Worm (Caenorhabditis elegans) whole organism, midembryonic: ENCODE data around the gene T28D9.16.

Experiments used
- T22C8.4 ChIP-seq: fragments of 200-800 bp; sonication (Bioruptor generic); IDR thresholded peaks from 2 replicates; pipeline ENCODE4 v1.3.6; 2022; ENCODE audit warnings: missing genetic modification characterization, missing compliant biosample characterization
- cog-1 ChIP-seq: sonication (generic microtip); optimal IDR thresholded peaks from 2 replicates; lab custom pipeline; 2016; ENCODE audit warnings: missing genetic modification characterization, missing compliant biosample characterization
- flt-1 ChIP-seq: fragments of 200-800 bp; sonication (Bioruptor generic); IDR thresholded peaks from 2 replicates; pipeline ENCODE4 v1.3.6; 2022; ENCODE audit warnings: missing genetic modification characterization, missing compliant biosample characterization
- klf-2 ChIP-seq: fragments of 200-800 bp; sonication (Bioruptor generic); conservative IDR thresholded peaks from 2 replicates; pipeline ENCODE4 v1.3.6; 2022; ENCODE audit warnings: missing genetic modification reagents, missing genetic modification characterization, missing compliant biosample characterization
- med-1 ChIP-seq: sonication (generic microtip); optimal IDR thresholded peaks from 2 replicates; lab custom pipeline; 2017; ENCODE audit warnings: missing genetic modification characterization, mild to moderate bottlenecking, missing compliant biosample characterization, antibody characterized with exemption, missing genetic modification reagents; ENCODE audit not compliant: insufficient read depth
- ref-1 ChIP-seq: fragments of 200-800 bp; sonication (Bioruptor generic); conservative IDR thresholded peaks from 2 replicates; pipeline ENCODE4 v1.3.6; 2022; ENCODE audit warnings: missing genetic modification reagents, missing genetic modification characterization, missing compliant biosample characterization
- tab-1 ChIP-seq: fragments of 200-800 bp; sonication (Bioruptor generic); IDR thresholded peaks from 2 replicates; pipeline ENCODE4 v1.3.6; 2022; ENCODE audit warnings: missing genetic modification characterization, missing compliant biosample characterization
- ztf-23 ChIP-seq: fragments of 200-800 bp; sonication (Bioruptor generic); IDR thresholded peaks from 2 replicates; pipeline ENCODE4 v1.3.6; 2022; ENCODE audit warnings: missing genetic modification reagents, missing genetic modification characterization, missing compliant biosample characterization
- ztf-29 ChIP-seq: fragments of 200-800 bp; sonication (Bioruptor generic); IDR thresholded peaks from 2 replicates; pipeline ENCODE4 v1.3.6; 2022; ENCODE audit warnings: missing genetic modification reagents, missing genetic modification characterization, missing compliant biosample characterization

The T28D9.16 gene

ce11 chrII:6454671-6455070 lies 20.8 kb upstream of the T28D9.16 start, which contains the start of gene aptf-1:
aptf-1 (plus strand) TSS chrII:6454971.
- TF ChIP-seq tab-1 (GFP tag; lab: Robert Waterston, UW) (no peak), klf-2 (GFP tag; lab: Robert Waterston, UW) (no peak), ztf-23 (GFP tag; lab: Robert Waterston, UW) (no peak), ref-1 (no peak), med-1 (GFP tag; lab: Kevin White, UChicago) (no peak), T22C8.4 (GFP tag; lab: Robert Waterston, UW) (no peak), flt-1 (GFP tag; lab: Robert Waterston, UW) (no peak), cog-1 (no peak), ztf-29 (GFP tag; lab: Robert Waterston, UW) (no peak)

- TF ChIP-seq med-1 (GFP tag; lab: Kevin White, UChicago) (no peak), ref-1 (no peak), klf-2 (GFP tag; lab: Robert Waterston, UW) (no peak), T22C8.4 (GFP tag; lab: Robert Waterston, UW) (no peak), ztf-29 (GFP tag; lab: Robert Waterston, UW) (no peak), tab-1 (GFP tag; lab: Robert Waterston, UW) (no peak), cog-1 (no peak), ztf-23 (GFP tag; lab: Robert Waterston, UW) (no peak), flt-1 (GFP tag; lab: Robert Waterston, UW) (no peak)
Measured at ce11 chrII:6469340-6469739, 6.1 kb upstream of the T28D9.16 start.

ce11 chrII:6470985-6471384 lies 4.5 kb upstream of the T28D9.16 start, which contains the start of gene dgk-5:
dgk-5 (minus strand) TSS chrII:6471085.
- TF ChIP-seq tab-1 (GFP tag; lab: Robert Waterston, UW): no peak
- TF ChIP-seq ztf-29 (GFP tag; lab: Robert Waterston, UW): no peak
- no peak for TF ChIP-seq klf-2 (GFP tag; lab: Robert Waterston, UW)
- TF ChIP-seq T22C8.4 (GFP tag; lab: Robert Waterston, UW): no peak
- TF ChIP-seq med-1 (GFP tag; lab: Kevin White, UChicago): no peak
- TF ChIP-seq ztf-23 (GFP tag; lab: Robert Waterston, UW): no peak
- TF ChIP-seq cog-1: no peak
- TF ChIP-seq ref-1: no peak
- no peak for TF ChIP-seq flt-1 (GFP tag; lab: Robert Waterston, UW)

- TF ChIP-seq flt-1 (GFP tag; lab: Robert Waterston, UW) (no peak), tab-1 (GFP tag; lab: Robert Waterston, UW) (no peak)
Measured at ce11 chrII:6476655-6477054, 1.2 kb downstream of the T28D9.16 start, which contains the start of gene T28D9.4. T28D9.4 (plus strand) TSS chrII:6476955.

- TF ChIP-seq flt-1 (GFP tag; lab: Robert Waterston, UW) (no peak), ref-1 (no peak), cog-1 (no peak), tab-1 (GFP tag; lab: Robert Waterston, UW) (no peak), ztf-23 (GFP tag; lab: Robert Waterston, UW) (no peak), klf-2 (GFP tag; lab: Robert Waterston, UW) (no peak), med-1 (GFP tag; lab: Kevin White, UChicago) (no peak), T22C8.4 (GFP tag; lab: Robert Waterston, UW) (no peak), ztf-29 (GFP tag; lab: Robert Waterston, UW) (no peak)
Measured at ce11 chrII:6482102-6482501, 6.6 kb downstream of the T28D9.16 start, which contains the start of gene del-10. del-10 (minus strand) TSS chrII:6482125.

- TF ChIP-seq ztf-23 (GFP tag; lab: Robert Waterston, UW) (no peak), tab-1 (GFP tag; lab: Robert Waterston, UW) (no peak), T22C8.4 (GFP tag; lab: Robert Waterston, UW) (no peak), med-1 (GFP tag; lab: Kevin White, UChicago) (no peak), klf-2 (GFP tag; lab: Robert Waterston, UW) (no peak), ref-1 (no peak), ztf-29 (GFP tag; lab: Robert Waterston, UW) (no peak), cog-1 (no peak), flt-1 (GFP tag; lab: Robert Waterston, UW) (no peak)
Measured at ce11 chrII:6482762-6483161, 7.3 kb downstream of the T28D9.16 start.

ce11 chrII:6484876-6485526 lies 9.5 kb downstream of the T28D9.16 start, which contains the start of the genes lido-16 and plpp-1.2:
lido-16 (minus strand) TSS chrII:6484976.
plpp-1.2 (plus strand) TSS chrII:6485476.
- no peak for TF ChIP-seq ztf-23 (GFP tag; lab: Robert Waterston, UW)
- TF ChIP-seq ztf-29 (GFP tag; lab: Robert Waterston, UW): no peak
- TF ChIP-seq tab-1 (GFP tag; lab: Robert Waterston, UW): no peak
- TF ChIP-seq cog-1: no peak
- TF ChIP-seq med-1 (GFP tag; lab: Kevin White, UChicago): no peak
- TF ChIP-seq klf-2 (GFP tag; lab: Robert Waterston, UW): no peak
- no peak for TF ChIP-seq T22C8.4 (GFP tag; lab: Robert Waterston, UW)
- TF ChIP-seq ref-1: no peak
- no peak for TF ChIP-seq flt-1 (GFP tag; lab: Robert Waterston, UW)

ce11 chrII:6486344-6486743 lies 10.9 kb downstream of the T28D9.16 start:
- TF ChIP-seq med-1 (GFP tag; lab: Kevin White, UChicago): no peak
- TF ChIP-seq T22C8.4 (GFP tag; lab: Robert Waterston, UW): no peak
- TF ChIP-seq klf-2 (GFP tag; lab: Robert Waterston, UW): no peak
- no peak for TF ChIP-seq cog-1
- TF ChIP-seq flt-1 (GFP tag; lab: Robert Waterston, UW): no peak
- TF ChIP-seq ref-1: no peak
- no peak for TF ChIP-seq tab-1 (GFP tag; lab: Robert Waterston, UW)
- no peak for TF ChIP-seq ztf-23 (GFP tag; lab: Robert Waterston, UW)
- no peak for TF ChIP-seq ztf-29 (GFP tag; lab: Robert Waterston, UW)

ce11 chrII:6489711-6490184 lies 14.3 kb downstream of the T28D9.16 start, which contains the start of the genes snr-3 and rsp-5:
snr-3 (minus strand) TSS chrII:6489761.
rsp-5 (plus strand) TSS chrII:6490165.
- no peak for TF ChIP-seq ztf-23 (GFP tag; lab: Robert Waterston, UW)
- TF ChIP-seq ref-1: no peak
- no peak for TF ChIP-seq tab-1 (GFP tag; lab: Robert Waterston, UW)
- TF ChIP-seq klf-2 (GFP tag; lab: Robert Waterston, UW): no peak
- no peak for TF ChIP-seq med-1 (GFP tag; lab: Kevin White, UChicago)
- TF ChIP-seq cog-1: no peak
- TF ChIP-seq ztf-29 (GFP tag; lab: Robert Waterston, UW): no peak
- TF ChIP-seq flt-1 (GFP tag; lab: Robert Waterston, UW): no peak
- no peak for TF ChIP-seq T22C8.4 (GFP tag; lab: Robert Waterston, UW)
